Worm (Caenorhabditis elegans): ENCODE measurements around the gene srg-38.

- TF ChIP-seq flt-1 (GFP tag; IDR thresholded peaks at IDR 0.05) (no peak), T22C8.4 (GFP tag; IDR thresholded peaks at IDR 0.05) (no peak), med-1 (GFP tag; optimal IDR thresholded peaks at IDR 0.05; ENCODE audit: insufficient read depth) (no peak)
These were observed 41.8 kb downstream of the srg-38 start, which contains the start of gene math-33 for ce11 chrV:11113607-11114006.

All from whole organism, midembryonic.